Fruit fly (Drosophila melanogaster) whole organism, embryonic: ENCODE results near the gene CG13272.

Source experiments
- Atf6 ChIP-seq: fragments of 200-800 bp; sonication (Bioruptor generic); IDR thresholded peaks from 2 replicates; pipeline ENCODE4 v1.3.6; 2022; ENCODE audit warnings: missing biosample characterization, missing genetic modification characterization
- CG10274 ChIP-seq: fragments of 200-800 bp; sonication (Bioruptor generic); optimal IDR thresholded peaks from 3 replicates; lab custom pipeline; 2017; ENCODE audit warnings: missing biosample characterization, mild to moderate bottlenecking, missing genetic modification characterization
- CG12071 ChIP-seq: fragments of 200-800 bp; sonication (Bioruptor generic); optimal IDR thresholded peaks from 3 replicates; lab custom pipeline; 2018; ENCODE audit warnings: missing biosample characterization, mild to moderate bottlenecking, missing genetic modification characterization
- CG12391 ChIP-seq: fragments of 200-800 bp; sonication (Bioruptor generic); optimal IDR thresholded peaks from 3 replicates; lab custom pipeline; 2018; ENCODE audit warnings: missing biosample characterization, mild to moderate bottlenecking, missing genetic modification characterization, moderate library complexity
- CG13123 ChIP-seq: fragments of 200-800 bp; sonication (Bioruptor generic); optimal IDR thresholded peaks from 2 replicates; lab custom pipeline; 2016; ENCODE audit warnings: missing biosample characterization, missing genetic modification characterization
- CG13296 ChIP-seq: fragments of 200-800 bp; sonication (Bioruptor generic); optimal IDR thresholded peaks from 3 replicates; lab custom pipeline; 2018; ENCODE audit warnings: missing biosample characterization, mild to moderate bottlenecking, missing genetic modification characterization
- CG14710 ChIP-seq: fragments of 200-800 bp; sonication (Bioruptor generic); optimal IDR thresholded peaks from 3 replicates; lab custom pipeline; 2019; ENCODE audit warnings: missing biosample characterization, mild to moderate bottlenecking, missing genetic modification characterization, moderate library complexity
- CG15011 ChIP-seq: fragments of 200-800 bp; sonication (Bioruptor generic); optimal IDR thresholded peaks from 3 replicates; lab custom pipeline; 2018; ENCODE audit warnings: missing biosample characterization, mild to moderate bottlenecking, missing genetic modification characterization
- CG15514 ChIP-seq: fragments of 200-800 bp; sonication (Bioruptor generic); optimal IDR thresholded peaks from 3 replicates; lab custom pipeline; 2017; ENCODE audit warnings: missing biosample characterization, missing genetic modification characterization, mild to moderate bottlenecking, moderate library complexity, missing genetic modification reagents
- CG16779 ChIP-seq: fragments of 200-800 bp; sonication (Bioruptor generic); IDR thresholded peaks from 2 replicates; pipeline ENCODE4 v1.3.6; 2022; ENCODE audit warnings: missing biosample characterization, missing genetic modification characterization
- CG17568 ChIP-seq: fragments of 200-800 bp; sonication (Bioruptor generic); optimal IDR thresholded peaks from 2 replicates; lab custom pipeline; 2018; ENCODE audit warnings: missing biosample characterization, mild to moderate bottlenecking, missing genetic modification characterization, moderate library complexity
- CG18262 ChIP-seq: fragments of 200-800 bp; optimal IDR thresholded peaks from 3 replicates; lab custom pipeline; 2019; ENCODE audit warnings: missing biosample characterization, mild to moderate bottlenecking, missing genetic modification characterization, moderate library complexity
- CG31388 ChIP-seq: fragments of 200-800 bp; sonication (Bioruptor generic); optimal IDR thresholded peaks from 2 replicates; lab custom pipeline; 2016; ENCODE audit warnings: missing biosample characterization, missing genetic modification characterization
- CG3163 ChIP-seq: fragments of 200-800 bp; sonication (Bioruptor generic); optimal IDR thresholded peaks from 3 replicates; lab custom pipeline; 2016; ENCODE audit warnings: missing biosample characterization, missing genetic modification characterization
- CG3281 ChIP-seq: fragments of 200-800 bp; sonication (Bioruptor generic); optimal IDR thresholded peaks from 3 replicates; lab custom pipeline; 2017; ENCODE audit warnings: missing biosample characterization, mild to moderate bottlenecking, missing genetic modification characterization
- CG3726 ChIP-seq: fragments of 200-800 bp; sonication (Bioruptor generic); IDR thresholded peaks from 3 replicates; pipeline ENCODE4, ENCODE4 v1.3.6; 2022; ENCODE audit warnings: missing biosample characterization, missing genetic modification characterization
- CG6683 ChIP-seq: fragments of 200-800 bp; sonication (Bioruptor generic); optimal IDR thresholded peaks from 2 replicates; lab custom pipeline; 2017; ENCODE audit warnings: missing biosample characterization, mild to moderate bottlenecking, missing genetic modification characterization, missing genetic modification reagents
- CkIIα-i1 ChIP-seq: fragments of 200-800 bp; sonication (Bioruptor generic); IDR thresholded peaks from 2 replicates; pipeline ENCODE4 v1.3.6; 2022; ENCODE audit warnings: missing biosample characterization, missing genetic modification characterization
- Fer3 ChIP-seq: fragments of 200-800 bp; sonication (Bioruptor generic); optimal IDR thresholded peaks from 2 replicates; lab custom pipeline; 2018; ENCODE audit warnings: missing biosample characterization, mild to moderate bottlenecking, missing genetic modification characterization, moderate library complexity
- Hand ChIP-seq: fragments of 200-800 bp; sonication (Bioruptor generic); optimal IDR thresholded peaks from 2 replicates; lab custom pipeline; 2017; ENCODE audit warnings: mild to moderate bottlenecking, missing biosample characterization, missing genetic modification reagents, missing genetic modification characterization
- HmgZ ChIP-seq: fragments of 200-800 bp; sonication (Bioruptor generic); optimal IDR thresholded peaks from 2 replicates; lab custom pipeline; 2018; ENCODE audit warnings: missing biosample characterization, mild to moderate bottlenecking, missing genetic modification characterization
- Nf-YB ChIP-seq: fragments of 200-800 bp; sonication (Bioruptor generic); optimal IDR thresholded peaks from 3 replicates; lab custom pipeline; 2019; ENCODE audit warnings: missing biosample characterization, mild to moderate bottlenecking, missing genetic modification characterization, moderate library complexity
- NfI ChIP-seq: fragments of 200-800 bp; sonication (Bioruptor generic); optimal IDR thresholded peaks from 3 replicates; lab custom pipeline; 2018; ENCODE audit warnings: missing biosample characterization, mild to moderate bottlenecking, missing genetic modification characterization, moderate library complexity
- Pdp1 ChIP-seq, 2 experiments: fragments of 200-800 bp; sonication (Bioruptor generic); optimal IDR thresholded peaks; 3 replicates each; lab custom pipeline; 2016; ENCODE audit warnings: missing biosample characterization in 2 of 2, missing genetic modification characterization in 2 of 2, mild to moderate bottlenecking in 1 of 2, moderate library complexity in 1 of 2
- Sox100B ChIP-seq: fragments of 200-800 bp; sonication (Bioruptor generic); optimal IDR thresholded peaks from 3 replicates; lab custom pipeline; 2018; ENCODE audit warnings: missing biosample characterization, mild to moderate bottlenecking, missing genetic modification characterization
- TFAM ChIP-seq: fragments of 200-800 bp; sonication (Bioruptor generic); optimal IDR thresholded peaks from 2 replicates; lab custom pipeline; 2017; ENCODE audit warnings: missing biosample characterization, missing genetic modification characterization, inconsistent platforms
- bsh ChIP-seq, 2 experiments: fragments of 200-800 bp; sonication (Bioruptor generic); optimal IDR thresholded peaks; 2 replicates each; lab custom pipeline; 2017 to 2018; ENCODE audit warnings: mild to moderate bottlenecking in 2 of 2, missing biosample characterization in 2 of 2, missing genetic modification characterization in 2 of 2, moderate library complexity in 1 of 2
- caup ChIP-seq: fragments of 200-800 bp; sonication (Bioruptor generic); optimal IDR thresholded peaks from 3 replicates; lab custom pipeline; 2017; ENCODE audit warnings: missing biosample characterization, mild to moderate bottlenecking, missing genetic modification characterization, moderate library complexity; ENCODE audit not compliant: severe bottlenecking
- chinmo ChIP-seq: fragments of 200-800 bp; sonication (Bioruptor generic); IDR thresholded peaks from 4 replicates; pipeline ENCODE4 v1.3.6; 2022; ENCODE audit warnings: missing biosample characterization, missing genetic modification characterization; ENCODE audit not compliant: partially characterized antibody
- fd102C ChIP-seq: fragments of 200-800 bp; sonication (Bioruptor generic); optimal IDR thresholded peaks from 2 replicates; lab custom pipeline; 2018; ENCODE audit warnings: missing biosample characterization, mild to moderate bottlenecking, missing genetic modification characterization, moderate library complexity
- fu2 ChIP-seq: fragments of 200-800 bp; sonication (Bioruptor generic); optimal IDR thresholded peaks from 2 replicates; lab custom pipeline; 2016; ENCODE audit warnings: missing biosample characterization, missing genetic modification characterization
- h ChIP-seq: fragments of >200 bp; optimal IDR thresholded peaks from 2 replicates; lab custom pipeline; 2017
- ind ChIP-seq: fragments of 200-800 bp; sonication (Bioruptor generic); optimal IDR thresholded peaks from 3 replicates; lab custom pipeline; 2016; ENCODE audit warnings: missing biosample characterization, missing genetic modification characterization
- insv ChIP-seq, 2 experiments: fragments of 200-800 bp; sonication (Bioruptor generic); optimal IDR thresholded peaks; 3 replicates each; lab custom pipeline; 2016 to 2018; ENCODE audit warnings: missing biosample characterization in 2 of 2, missing genetic modification characterization in 2 of 2
- inv ChIP-seq: fragments of 200-800 bp; sonication (Bioruptor generic); IDR thresholded peaks from 2 replicates; pipeline ENCODE4 v1.3.6; 2022; ENCODE audit warnings: missing biosample characterization, missing genetic modification characterization; ENCODE audit not compliant: partially characterized antibody
- ken ChIP-seq: fragments of 200-800 bp; sonication (Bioruptor generic); IDR thresholded peaks from 3 replicates; pipeline ENCODE4 v1.3.6; 2022; ENCODE audit warnings: missing biosample characterization, missing genetic modification characterization
- knrl ChIP-seq: fragments of 200-800 bp; sonication (Bioruptor generic); IDR thresholded peaks from 3 replicates; pipeline ENCODE4 v1.3.6; 2022; ENCODE audit warnings: missing biosample characterization, missing genetic modification characterization; ENCODE audit not compliant: partially characterized antibody
- maf-S ChIP-seq: fragments of 200-800 bp; sonication (Bioruptor generic); optimal IDR thresholded peaks from 2 replicates; lab custom pipeline; 2016; ENCODE audit warnings: missing biosample characterization, missing genetic modification characterization
- mld ChIP-seq: fragments of 200-800 bp; sonication (Bioruptor generic); IDR thresholded peaks from 3 replicates; pipeline ENCODE4 v1.3.6; 2022; ENCODE audit warnings: missing biosample characterization, missing genetic modification characterization; ENCODE audit not compliant: partially characterized antibody
- nmo ChIP-seq: fragments of 200-800 bp; sonication (Bioruptor generic); optimal IDR thresholded peaks from 2 replicates; lab custom pipeline; 2018; ENCODE audit warnings: missing biosample characterization, mild to moderate bottlenecking, missing genetic modification characterization, moderate library complexity
- onecut ChIP-seq: fragments of 200-800 bp; sonication (Bioruptor generic); IDR thresholded peaks from 2 replicates; pipeline ENCODE4 v1.3.6; 2022; ENCODE audit warnings: missing biosample characterization, missing genetic modification characterization
- pb ChIP-seq: fragments of 200-800 bp; sonication (Bioruptor generic); optimal IDR thresholded peaks from 3 replicates; lab custom pipeline; 2016; ENCODE audit warnings: missing biosample characterization, missing genetic modification characterization
- pho ChIP-seq: fragments of 200-800 bp; sonication (Bioruptor generic); optimal IDR thresholded peaks from 2 replicates; lab custom pipeline; 2016; ENCODE audit warnings: missing biosample characterization, missing genetic modification characterization
- sima ChIP-seq: fragments of 200-800 bp; sonication (Bioruptor generic); optimal IDR thresholded peaks from 2 replicates; lab custom pipeline; 2016; ENCODE audit warnings: missing biosample characterization, missing genetic modification characterization
- sob ChIP-seq: fragments of 200-800 bp; sonication (Bioruptor generic); IDR thresholded peaks from 2 replicates; pipeline ENCODE4 v1.3.6; 2022; ENCODE audit warnings: missing biosample characterization, missing genetic modification characterization
- sr ChIP-seq: fragments of 200-800 bp; sonication (Bioruptor generic); IDR thresholded peaks from 3 replicates; pipeline ENCODE4 v1.3.6; 2022; ENCODE audit warnings: missing biosample characterization, missing genetic modification characterization
- tap ChIP-seq: fragments of 200-800 bp; optimal IDR thresholded peaks from 3 replicates; lab custom pipeline; 2019; ENCODE audit warnings: missing biosample characterization, mild to moderate bottlenecking, missing genetic modification characterization, moderate library complexity
- unpg ChIP-seq: fragments of 200-800 bp; sonication (Bioruptor generic); optimal IDR thresholded peaks from 3 replicates; lab custom pipeline; 2018; ENCODE audit warnings: missing biosample characterization, mild to moderate bottlenecking, missing genetic modification characterization, moderate library complexity
- wdn ChIP-seq: fragments of 200-800 bp; sonication (Bioruptor generic); IDR thresholded peaks from 2 replicates; pipeline ENCODE4 v1.3.6; 2022; ENCODE audit warnings: missing biosample characterization, missing genetic modification characterization

Gene CG13272

dm6 chr2L:16826872-16827506 is 22.3 kb downstream of the CG13272 start, which contains the start of gene AspRS-m (continued):
- no peak for TF ChIP-seq CG18262
- no peak for TF ChIP-seq fd102C (GFP tag; lab: Kevin White, UChicago)
- TF ChIP-seq CG14710, result peak; percentile 64
- TF ChIP-seq maf-S (GFP tag; lab: Kevin White, UChicago), result no peak
- TF ChIP-seq Fer3 (tag; lab: Kevin White, UChicago), result no peak
- TF ChIP-seq sima, result no peak
- TF ChIP-seq CG3281 (GFP tag; lab: Kevin White, UChicago), result no peak
- no peak for TF ChIP-seq CG15514 (GFP tag; lab: Kevin White, UChicago)
- peak in 1 of 2 experiments; percentile 25 for TF ChIP-seq Pdp1 (GFP tag; optimal IDR thresholded peaks at IDR 0.05; lab: Kevin White, UChicago)
- TF ChIP-seq CG16779 (GFP tag; lab: Robert Waterston, UW), result no peak
- TF ChIP-seq CG17568 (GFP tag; lab: Kevin White, UChicago), result no peak
- peak; percentile 93 for TF ChIP-seq knrl (GFP tag; lab: Robert Waterston, UW)
- TF ChIP-seq Sox100B, result no peak
- TF ChIP-seq CG3163 (GFP tag; lab: Kevin White, UChicago), result no peak
- TF ChIP-seq CG15011, result no peak
- no peak for TF ChIP-seq CkIIα-i1
- no peak for TF ChIP-seq unpg (GFP tag; lab: Kevin White, UChicago)
- no peak for TF ChIP-seq CG3726 (GFP tag; lab: Robert Waterston, UW)
- no peak for TF ChIP-seq Nf-YB (GFP tag; lab: Kevin White, UChicago)
- TF ChIP-seq insv (GFP tag; optimal IDR thresholded peaks at IDR 0.05; lab: Kevin White, UChicago), result peak in 1 of 2 experiments; percentile 40
- TF ChIP-seq CG6683 (GFP tag; lab: Kevin White, UChicago), result no peak
- TF ChIP-seq chinmo, result peak; percentile 83; the same call in 3 of the 4 replicates
- TF ChIP-seq ind (GFP tag; lab: Kevin White, UChicago), result peak; percentile 17
- peak; percentile 68; the same call in 2 of the 3 replicates for TF ChIP-seq mld (GFP tag; lab: Robert Waterston, UW)
- no peak for TF ChIP-seq NfI
- no peak for TF ChIP-seq onecut
- TF ChIP-seq fu2 (GFP tag; lab: Kevin White, UChicago), result no peak
- TF ChIP-seq CG12391, result no peak
- peak; percentile 25 for TF ChIP-seq pho
- no peak for TF ChIP-seq CG31388 (GFP tag; lab: Kevin White, UChicago)
- no peak for TF ChIP-seq tap (tag; lab: Kevin White, UChicago)
- peak; percentile 38; the same call in 1 of the 2 replicates for TF ChIP-seq sob (GFP tag; lab: Robert Waterston, UW)
- no peak for TF ChIP-seq CG10274
- peak; percentile 59 for TF ChIP-seq nmo (GFP tag; lab: Kevin White, UChicago)
- TF ChIP-seq HmgZ, result peak; percentile 15
- peak; percentile 88 for TF ChIP-seq inv (GFP tag; lab: Robert Waterston, UW)
- TF ChIP-seq bsh (GFP tag; optimal IDR thresholded peaks at IDR 0.05; lab: Kevin White, UChicago), result no peak
- no peak for TF ChIP-seq CG12071
- TF ChIP-seq sr (GFP tag; lab: Robert Waterston, UW), result no peak
- no peak for TF ChIP-seq h (lab: Kevin White, UChicago)
- TF ChIP-seq TFAM (GFP tag; lab: Kevin White, UChicago), result no peak
- TF ChIP-seq Hand (GFP tag; lab: Kevin White, UChicago), result no peak
- no peak for TF ChIP-seq pb (GFP tag; lab: Kevin White, UChicago)
- TF ChIP-seq CG13296, result no peak
- no peak for TF ChIP-seq wdn (GFP tag; lab: Robert Waterston, UW)
- TF ChIP-seq caup, result no peak
- TF ChIP-seq Atf6 (GFP tag; lab: Robert Waterston, UW), result no peak
- no peak for TF ChIP-seq ken (GFP tag; lab: Robert Waterston, UW)
- TF ChIP-seq CG13123 (GFP tag; lab: Kevin White, UChicago), result no peak
